Fruit fly (Drosophila melanogaster) whole organism, embryonic: ENCODE data around the gene Cdk5alpha.

Experiments
- ATbp ChIP-seq: fragments of 200-800 bp; sonication (Bioruptor generic); optimal IDR thresholded peaks from 2 replicates; lab custom pipeline; 2017; ENCODE audit warnings: missing biosample characterization, mild to moderate bottlenecking, missing genetic modification characterization, missing genetic modification reagents
- Adf1 ChIP-seq: fragments of 200-800 bp; sonication (Bioruptor generic); IDR thresholded peaks from 2 replicates; pipeline ENCODE4 v1.3.6; 2022; ENCODE audit warnings: missing biosample characterization, missing genetic modification characterization
- Atf-2 ChIP-seq: fragments of 200-800 bp; sonication (Bioruptor generic); optimal IDR thresholded peaks from 2 replicates; lab custom pipeline; 2016; ENCODE audit warnings: missing biosample characterization, missing genetic modification characterization
- Bteb2 ChIP-seq: fragments of 200-800 bp; sonication (Bioruptor generic); optimal IDR thresholded peaks from 2 replicates; lab custom pipeline; 2016; ENCODE audit warnings: missing biosample characterization, missing genetic modification characterization
- CG12155 ChIP-seq: fragments of 200-800 bp; sonication (Bioruptor generic); optimal IDR thresholded peaks from 3 replicates; lab custom pipeline; 2016; ENCODE audit warnings: missing biosample characterization, missing genetic modification characterization
- CG1647 ChIP-seq: fragments of 200-800 bp; sonication (Bioruptor generic); optimal IDR thresholded peaks from 3 replicates; lab custom pipeline; 2016; ENCODE audit warnings: missing biosample characterization, missing genetic modification characterization
- CG17361 ChIP-seq: fragments of 200-800 bp; sonication (Bioruptor generic); IDR thresholded peaks from 3 replicates; pipeline ENCODE4 v1.3.6; 2022; ENCODE audit warnings: missing biosample characterization, missing genetic modification characterization
- CG17829 ChIP-seq: fragments of 200-800 bp; optimal IDR thresholded peaks from 2 replicates; lab custom pipeline; 2019; ENCODE audit warnings: missing biosample characterization, mild to moderate bottlenecking, missing genetic modification characterization, moderate library complexity
- CG17912 ChIP-seq: fragments of 200-800 bp; sonication (Bioruptor generic); optimal IDR thresholded peaks from 2 replicates; lab custom pipeline; 2018; ENCODE audit warnings: missing biosample characterization, mild to moderate bottlenecking, missing genetic modification characterization
- CG2129 ChIP-seq: fragments of 200-800 bp; sonication (Bioruptor generic); IDR thresholded peaks from 2 replicates; pipeline ENCODE4 v1.3.6; 2022; ENCODE audit warnings: missing biosample characterization, missing genetic modification characterization; ENCODE audit not compliant: partially characterized antibody
- CG2889 ChIP-seq: fragments of 200-800 bp; sonication (Bioruptor generic); IDR thresholded peaks from 3 replicates; pipeline ENCODE4 v1.3.6; 2022; ENCODE audit warnings: missing biosample characterization, missing genetic modification characterization
- CG30403 ChIP-seq: fragments of 200-800 bp; sonication (Bioruptor generic); optimal IDR thresholded peaks from 3 replicates; lab custom pipeline; 2016; ENCODE audit warnings: missing biosample characterization, missing genetic modification characterization
- CG30431 ChIP-seq: fragments of 200-800 bp; sonication (Bioruptor generic); optimal IDR thresholded peaks from 2 replicates; lab custom pipeline; 2017; ENCODE audit warnings: missing biosample characterization, missing genetic modification characterization
- CG42726 ChIP-seq: fragments of 200-800 bp; sonication (Bioruptor generic); IDR thresholded peaks from 2 replicates; pipeline ENCODE4 v1.3.6; 2022; ENCODE audit warnings: missing biosample characterization, missing genetic modification characterization; ENCODE audit not compliant: partially characterized antibody
- CG4707 ChIP-seq: fragments of 200-800 bp; sonication (Bioruptor generic); optimal IDR thresholded peaks from 2 replicates; lab custom pipeline; 2018; ENCODE audit warnings: missing biosample characterization, mild to moderate bottlenecking, missing genetic modification characterization, moderate library complexity
- CG5245 ChIP-seq: fragments of 200-800 bp; sonication (Bioruptor generic); optimal IDR thresholded peaks from 3 replicates; lab custom pipeline; 2016; ENCODE audit warnings: missing biosample characterization, missing genetic modification characterization
- CG6765 ChIP-seq: fragments of 200-800 bp; sonication (Bioruptor generic); optimal IDR thresholded peaks from 3 replicates; lab custom pipeline; 2017; ENCODE audit warnings: missing biosample characterization, mild to moderate bottlenecking, missing genetic modification characterization
- CG8388 ChIP-seq: fragments of 200-800 bp; sonication (Bioruptor generic); optimal IDR thresholded peaks from 2 replicates; lab custom pipeline; 2019; ENCODE audit warnings: missing biosample characterization, mild to moderate bottlenecking, missing genetic modification characterization, moderate library complexity
- CG8765 ChIP-seq: fragments of 200-800 bp; sonication (Bioruptor generic); IDR thresholded peaks from 2 replicates; pipeline ENCODE4 v1.3.6; 2022; ENCODE audit warnings: missing biosample characterization, missing genetic modification characterization
- Camta ChIP-seq: fragments of 200-800 bp; sonication (Bioruptor generic); optimal IDR thresholded peaks from 2 replicates; lab custom pipeline; 2016; ENCODE audit warnings: missing biosample characterization, missing genetic modification characterization
- CkIIα-i1 ChIP-seq: fragments of 200-800 bp; sonication (Bioruptor generic); IDR thresholded peaks from 2 replicates; pipeline ENCODE4 v1.3.6; 2022; ENCODE audit warnings: missing biosample characterization, missing genetic modification characterization
- ERR ChIP-seq: fragments of 200-800 bp; sonication (Bioruptor generic); optimal IDR thresholded peaks from 2 replicates; lab custom pipeline; 2016; ENCODE audit warnings: missing biosample characterization, missing genetic modification characterization
- Kr ChIP-seq: fragments of 200-800 bp; sonication (Bioruptor generic); optimal IDR thresholded peaks from 2 replicates; lab custom pipeline; 2017; ENCODE audit warnings: missing biosample characterization, mild to moderate bottlenecking, missing genetic modification characterization
- Sox100B ChIP-seq: fragments of 200-800 bp; sonication (Bioruptor generic); optimal IDR thresholded peaks from 3 replicates; lab custom pipeline; 2018; ENCODE audit warnings: missing biosample characterization, mild to moderate bottlenecking, missing genetic modification characterization
- Sox102F ChIP-seq: fragments of 200-800 bp; sonication (Bioruptor generic); optimal IDR thresholded peaks from 2 replicates; lab custom pipeline; 2018; ENCODE audit warnings: missing biosample characterization, mild to moderate bottlenecking, missing genetic modification characterization, moderate library complexity
- Sry-δ ChIP-seq: fragments of 200-800 bp; sonication (Bioruptor generic); optimal IDR thresholded peaks from 2 replicates; lab custom pipeline; 2016; ENCODE audit warnings: missing biosample characterization, missing genetic modification characterization
- al ChIP-seq: fragments of 200-800 bp; sonication (Bioruptor generic); IDR thresholded peaks from 2 replicates; pipeline ENCODE4 v1.3.6; 2022; ENCODE audit warnings: missing biosample characterization, missing genetic modification characterization
- az2 ChIP-seq: fragments of 200-800 bp; sonication (Bioruptor generic); optimal IDR thresholded peaks from 3 replicates; lab custom pipeline; 2016; ENCODE audit warnings: missing biosample characterization, missing genetic modification characterization
- btn ChIP-seq: fragments of 200-800 bp; sonication (Bioruptor generic); optimal IDR thresholded peaks from 2 replicates; lab custom pipeline; 2016; ENCODE audit warnings: missing biosample characterization, missing genetic modification characterization
- crp ChIP-seq, 2 experiments: fragments of 200-800 bp; sonication (Bioruptor generic); optimal IDR thresholded peaks; 2 replicates in 1 of 2; 3 replicates in 1 of 2; lab custom pipeline; 2017; ENCODE audit warnings: missing biosample characterization in 2 of 2, missing genetic modification characterization in 2 of 2, mild to moderate bottlenecking in 1 of 2, moderate library complexity in 1 of 2
- cwo ChIP-seq: fragments of 200-800 bp; sonication (Bioruptor generic); optimal IDR thresholded peaks from 3 replicates; lab custom pipeline; 2017; ENCODE audit warnings: missing biosample characterization, missing genetic modification characterization, mild to moderate bottlenecking, moderate library complexity, missing genetic modification reagents
- da ChIP-seq: fragments of 200-800 bp; sonication (Bioruptor generic); optimal IDR thresholded peaks from 2 replicates; lab custom pipeline; 2016; ENCODE audit warnings: missing biosample characterization, missing genetic modification characterization
- emc ChIP-seq: fragments of 200-800 bp; sonication (Bioruptor generic); optimal IDR thresholded peaks from 2 replicates; lab custom pipeline; 2016; ENCODE audit warnings: missing biosample characterization, missing genetic modification characterization
- exex ChIP-seq: fragments of 200-800 bp; sonication (Bioruptor generic); optimal IDR thresholded peaks from 4 replicates; lab custom pipeline; 2018; ENCODE audit warnings: missing biosample characterization, mild to moderate bottlenecking, missing genetic modification characterization, moderate library complexity
- gcm2 ChIP-seq: fragments of 200-800 bp; sonication (Bioruptor generic); optimal IDR thresholded peaks from 2 replicates; lab custom pipeline; 2016; ENCODE audit warnings: missing biosample characterization, missing genetic modification characterization
- grau ChIP-seq: fragments of 200-800 bp; optimal IDR thresholded peaks from 3 replicates; lab custom pipeline; 2019; ENCODE audit warnings: missing biosample characterization, mild to moderate bottlenecking, missing genetic modification characterization, moderate library complexity
- hth ChIP-seq: fragments of >200 bp; optimal IDR thresholded peaks from 2 replicates; lab custom pipeline; 2017; ENCODE audit warnings: inconsistent platforms
- ind ChIP-seq: fragments of 200-800 bp; sonication (Bioruptor generic); optimal IDR thresholded peaks from 3 replicates; lab custom pipeline; 2016; ENCODE audit warnings: missing biosample characterization, missing genetic modification characterization
- insv ChIP-seq, 2 experiments: fragments of 200-800 bp; sonication (Bioruptor generic); optimal IDR thresholded peaks; 3 replicates each; lab custom pipeline; 2016 to 2018; ENCODE audit warnings: missing biosample characterization in 2 of 2, missing genetic modification characterization in 2 of 2
- jing ChIP-seq: fragments of 200-800 bp; sonication (Bioruptor generic); optimal IDR thresholded peaks from 2 replicates; lab custom pipeline; 2018; ENCODE audit warnings: missing biosample characterization, mild to moderate bottlenecking, missing genetic modification characterization
- ken ChIP-seq: fragments of 200-800 bp; sonication (Bioruptor generic); IDR thresholded peaks from 3 replicates; pipeline ENCODE4 v1.3.6; 2022; ENCODE audit warnings: missing biosample characterization, missing genetic modification characterization
- mld ChIP-seq: fragments of 200-800 bp; sonication (Bioruptor generic); IDR thresholded peaks from 3 replicates; pipeline ENCODE4 v1.3.6; 2022; ENCODE audit warnings: missing biosample characterization, missing genetic modification characterization; ENCODE audit not compliant: partially characterized antibody
- nom ChIP-seq: fragments of 200-800 bp; sonication (Bioruptor generic); optimal IDR thresholded peaks from 2 replicates; lab custom pipeline; 2017; ENCODE audit warnings: missing biosample characterization, missing genetic modification characterization, mild to moderate bottlenecking, moderate library complexity, missing genetic modification reagents
- pita ChIP-seq: fragments of 200-800 bp; sonication (Bioruptor generic); optimal IDR thresholded peaks from 2 replicates; lab custom pipeline; 2017; ENCODE audit warnings: missing biosample characterization, mild to moderate bottlenecking, missing genetic modification characterization
- pzg ChIP-seq: fragments of 200-800 bp; sonication (Bioruptor generic); optimal IDR thresholded peaks from 3 replicates; lab custom pipeline; 2018; ENCODE audit warnings: missing biosample characterization, mild to moderate bottlenecking, missing genetic modification characterization, moderate library complexity
- repo ChIP-seq: fragments of 200-800 bp; sonication (Bioruptor generic); optimal IDR thresholded peaks from 2 replicates; lab custom pipeline; 2016; ENCODE audit warnings: missing biosample characterization, missing genetic modification characterization
- salm ChIP-seq: fragments of 200-800 bp; sonication (Bioruptor generic); optimal IDR thresholded peaks from 2 replicates; lab custom pipeline; 2018; ENCODE audit warnings: missing biosample characterization, mild to moderate bottlenecking, missing genetic modification characterization
- slbo ChIP-seq: fragments of 200-800 bp; sonication (Bioruptor generic); IDR thresholded peaks from 2 replicates; pipeline ENCODE4 v1.3.6; 2022; ENCODE audit warnings: missing biosample characterization, missing genetic modification characterization
- tgo ChIP-seq: fragments of 200-800 bp; sonication (Bioruptor generic); IDR thresholded peaks from 3 replicates; pipeline ENCODE4 v1.3.6; 2022; ENCODE audit warnings: missing biosample characterization, missing genetic modification characterization
- trem ChIP-seq: fragments of 200-800 bp; optimal IDR thresholded peaks from 3 replicates; lab custom pipeline; 2019; ENCODE audit warnings: missing biosample characterization, mild to moderate bottlenecking, missing genetic modification characterization, moderate library complexity
- trh ChIP-seq: fragments of 200-800 bp; sonication (Bioruptor generic); optimal IDR thresholded peaks from 2 replicates; lab custom pipeline; 2016; ENCODE audit warnings: missing biosample characterization, missing genetic modification characterization

Cdk5alpha gene

dm6 chr2L:10334854-10335277 lies 24.1 kb upstream of the Cdk5alpha start (continued):
- TF ChIP-seq Kr (GFP tag; lab: Kevin White, UChicago) (no peak), ken (no peak), insv (GFP tag; optimal IDR thresholded peaks at IDR 0.05; lab: Kevin White, UChicago) (peak in 1 of 2 experiments; percentile 43), CG2889 (GFP tag; lab: Robert Waterston, UW) (no peak), mld (GFP tag; lab: Robert Waterston, UW) (no peak), Atf-2 (peak; percentile 41), nom (peak; percentile 54), exex (peak; percentile 97), CG2129 (GFP tag; lab: Robert Waterston, UW) (no peak), CG4707 (GFP tag; lab: Kevin White, UChicago) (peak; percentile 65), repo (GFP tag; lab: Kevin White, UChicago) (peak; percentile 23), Sox100B (GFP tag; lab: Kevin White, UChicago) (peak; percentile 77), cwo (peak; percentile 61), CG30431 (GFP tag; lab: Kevin White, UChicago) (no peak), Camta (peak; percentile 36), slbo (GFP tag; lab: Robert Waterston, UW) (peak; percentile 64), ind (peak; percentile 9), emc (GFP tag; lab: Kevin White, UChicago) (no peak), CG30403 (GFP tag; lab: Kevin White, UChicago) (peak; percentile 13), gcm2 (GFP tag; lab: Kevin White, UChicago) (peak; percentile 22), al (GFP tag; lab: Robert Waterston, UW) (no peak), CkIIα-i1 (GFP tag; lab: Robert Waterston, UW) (no peak), CG17829 (tag; lab: Kevin White, UChicago) (peak; percentile 63), salm (tag; lab: Kevin White, UChicago) (peak; percentile 73), Bteb2 (peak; percentile 36), pzg (GFP tag; lab: Kevin White, UChicago) (peak; percentile 58), Sry-δ (GFP tag; lab: Kevin White, UChicago) (peak; percentile 54), Adf1 (GFP tag; lab: Robert Waterston, UW) (peak; percentile 16; the same call in 1 of the 2 replicates), ERR (peak; percentile 44), trem (tag; lab: Kevin White, UChicago) (peak; percentile 47), tgo (GFP tag; lab: Robert Waterston, UW) (no peak; the same call in 2 of the 3 replicates), CG8765 (GFP tag; lab: Robert Waterston, UW) (no peak), CG5245 (GFP tag; lab: Kevin White, UChicago) (no peak), btn (GFP tag; lab: Kevin White, UChicago) (peak; percentile 5), grau (peak; percentile 62), CG42726 (GFP tag; lab: Robert Waterston, UW) (peak; percentile 28; the same call in 1 of the 2 replicates), ATbp (GFP tag; lab: Kevin White, UChicago) (peak; percentile 73), CG17912 (peak; percentile 85), da (GFP tag; lab: Kevin White, UChicago) (no peak), CG1647 (GFP tag; lab: Kevin White, UChicago) (peak; percentile 61), pita (no peak), jing (GFP tag; lab: Kevin White, UChicago) (no peak), CG17361 (GFP tag; lab: Robert Waterston, UW) (peak; percentile 50; the same call in 2 of the 3 replicates), az2 (GFP tag; lab: Kevin White, UChicago) (no peak), crp (GFP tag; optimal IDR thresholded peaks at IDR 0.05; lab: Kevin White, UChicago) (no peak), hth (lab: Kevin White, UChicago) (no peak), CG6765 (GFP tag; lab: Kevin White, UChicago) (peak; percentile 77), CG8388 (peak; percentile 48), trh (GFP tag; lab: Kevin White, UChicago) (no peak), Sox102F (no peak), CG12155 (GFP tag; lab: Kevin White, UChicago) (peak; percentile 7)
